Worm (Caenorhabditis elegans) whole organism, midembryonic: ENCODE measurements around the gene T21E8.6.

ENCODE experiments used
- T22C8.4 ChIP-seq: fragments of 200-800 bp; sonication (Bioruptor generic); IDR thresholded peaks from 2 replicates; pipeline ENCODE4 v1.3.6; 2022; ENCODE audit warnings: missing genetic modification characterization, missing compliant biosample characterization
- cog-1 ChIP-seq: sonication (generic microtip); optimal IDR thresholded peaks from 2 replicates; lab custom pipeline; 2016; ENCODE audit warnings: missing genetic modification characterization, missing compliant biosample characterization
- flt-1 ChIP-seq: fragments of 200-800 bp; sonication (Bioruptor generic); IDR thresholded peaks from 2 replicates; pipeline ENCODE4 v1.3.6; 2022; ENCODE audit warnings: missing genetic modification characterization, missing compliant biosample characterization
- klf-2 ChIP-seq: fragments of 200-800 bp; sonication (Bioruptor generic); conservative IDR thresholded peaks from 2 replicates; pipeline ENCODE4 v1.3.6; 2022; ENCODE audit warnings: missing genetic modification reagents, missing genetic modification characterization, missing compliant biosample characterization
- ref-1 ChIP-seq: fragments of 200-800 bp; sonication (Bioruptor generic); conservative IDR thresholded peaks from 2 replicates; pipeline ENCODE4 v1.3.6; 2022; ENCODE audit warnings: missing genetic modification reagents, missing genetic modification characterization, missing compliant biosample characterization
- tab-1 ChIP-seq: fragments of 200-800 bp; sonication (Bioruptor generic); IDR thresholded peaks from 2 replicates; pipeline ENCODE4 v1.3.6; 2022; ENCODE audit warnings: missing genetic modification characterization, missing compliant biosample characterization
- ztf-23 ChIP-seq: fragments of 200-800 bp; sonication (Bioruptor generic); IDR thresholded peaks from 2 replicates; pipeline ENCODE4 v1.3.6; 2022; ENCODE audit warnings: missing genetic modification reagents, missing genetic modification characterization, missing compliant biosample characterization
- ztf-29 ChIP-seq: fragments of 200-800 bp; sonication (Bioruptor generic); IDR thresholded peaks from 2 replicates; pipeline ENCODE4 v1.3.6; 2022; ENCODE audit warnings: missing genetic modification reagents, missing genetic modification characterization, missing compliant biosample characterization

DNA sequence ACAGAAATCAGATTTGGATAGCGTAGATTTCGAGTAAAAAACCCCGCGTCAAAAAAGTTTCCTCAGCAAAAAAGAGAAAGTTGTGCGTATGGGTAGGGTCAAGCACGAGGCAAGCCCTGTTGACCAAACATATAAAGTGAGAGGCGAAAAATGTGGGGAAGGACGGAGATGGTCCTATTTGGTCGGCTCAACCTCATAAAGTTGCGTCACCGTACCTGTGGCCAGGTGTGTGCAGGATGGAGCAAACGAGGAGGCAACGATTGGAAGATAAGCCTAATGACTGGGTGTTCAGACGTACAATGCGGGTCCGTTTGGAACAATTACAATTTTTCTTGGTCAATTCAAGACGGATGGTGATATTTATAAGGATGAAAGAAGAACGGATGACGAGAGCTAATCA is 45.1 kb downstream of the T21E8.6 start:
- TF ChIP-seq ref-1 (no peak), klf-2 (GFP tag; lab: Robert Waterston, UW) (no peak), tab-1 (GFP tag; lab: Robert Waterston, UW) (no peak), ztf-29 (GFP tag; lab: Robert Waterston, UW) (no peak), cog-1 (tag; lab: Kevin White, UChicago) (no peak), ztf-23 (no peak), flt-1 (GFP tag; lab: Robert Waterston, UW) (no peak), T22C8.4 (GFP tag; lab: Robert Waterston, UW) (no peak)
